Worm (Caenorhabditis elegans) whole organism, young adult: ENCODE data around the gene flp-10.

Source experiments
- C06A6.2 ChIP-seq: fragments of 200-800 bp; sonication (Bioruptor generic); conservative IDR thresholded peaks from 2 replicates; pipeline ENCODE4 v1.3.6; 2022; ENCODE audit warnings: missing genetic modification characterization, missing compliant biosample characterization
- F10E7.11 ChIP-seq: sonication (generic microtip); optimal IDR thresholded peaks from 2 replicates; lab custom pipeline; 2017; ENCODE audit warnings: mild to moderate bottlenecking, missing genetic modification characterization, moderate library complexity, missing compliant biosample characterization
- F37B4.10 ChIP-seq: fragments of 200-800 bp; sonication (Bioruptor generic); IDR thresholded peaks from 2 replicates; pipeline ENCODE4 v1.3.6; 2022; ENCODE audit warnings: missing genetic modification characterization, missing compliant biosample characterization
- F39B2.1 ChIP-seq: fragments of 200-800 bp; sonication (Bioruptor generic); IDR thresholded peaks from 2 replicates; pipeline ENCODE4 v1.3.6; 2022; ENCODE audit warnings: missing genetic modification reagents, missing genetic modification characterization, missing compliant biosample characterization
- F49E8.2 ChIP-seq: sonication (generic microtip); optimal IDR thresholded peaks from 3 replicates; lab custom pipeline; 2017; ENCODE audit warnings: missing genetic modification characterization, mild to moderate bottlenecking, missing compliant biosample characterization, antibody characterized with exemption, moderate library complexity; ENCODE audit not compliant: insufficient read depth
- F52B5.7 ChIP-seq: sonication (generic microtip); optimal IDR thresholded peaks from 2 replicates; lab custom pipeline; 2016; ENCODE audit warnings: mild to moderate bottlenecking, missing genetic modification characterization, missing compliant biosample characterization
- F57C9.4 ChIP-seq: sonication (generic microtip); optimal IDR thresholded peaks from 2 replicates; lab custom pipeline; 2017; ENCODE audit warnings: mild to moderate bottlenecking, missing genetic modification characterization, missing compliant biosample characterization
- K11D2.4 ChIP-seq: fragments of 200-800 bp; sonication (Bioruptor generic); IDR thresholded peaks from 2 replicates; pipeline ENCODE4 v1.3.6; 2022; ENCODE audit warnings: missing genetic modification reagents, missing genetic modification characterization, missing compliant biosample characterization
- Y67H2A.10 ChIP-seq: fragments of 200-800 bp; sonication (Bioruptor generic); conservative IDR thresholded peaks from 2 replicates; pipeline ENCODE4 v1.3.6; 2022; ENCODE audit warnings: missing genetic modification reagents, missing genetic modification characterization, missing compliant biosample characterization
- Y79H2A.3 ChIP-seq: fragments of 200-800 bp; sonication (Bioruptor generic); conservative IDR thresholded peaks from 2 replicates; pipeline ENCODE4 v1.3.6; 2022; ENCODE audit warnings: missing genetic modification reagents, missing genetic modification characterization, missing compliant biosample characterization
- Y95B8A.8 ChIP-seq: fragments of 200-800 bp; sonication (Bioruptor generic); IDR thresholded peaks from 2 replicates; pipeline ENCODE4 v1.3.6; 2022; ENCODE audit warnings: missing genetic modification reagents, missing genetic modification characterization, missing compliant biosample characterization
- attf-6 ChIP-seq: fragments of 200-800 bp; sonication (Bioruptor generic); IDR thresholded peaks from 2 replicates; pipeline ENCODE4 v1.3.6; 2022; ENCODE audit warnings: missing genetic modification reagents, missing genetic modification characterization, missing compliant biosample characterization
- bed-1 ChIP-seq: fragments of 200-800 bp; sonication (Bioruptor generic); IDR thresholded peaks from 2 replicates; pipeline ENCODE4 v1.3.6; 2022; ENCODE audit warnings: missing genetic modification reagents, missing genetic modification characterization, missing compliant biosample characterization
- cebp-2 ChIP-seq: fragments of 200-800 bp; sonication (Bioruptor generic); IDR thresholded peaks from 2 replicates; pipeline ENCODE4 v1.3.6; 2022; ENCODE audit warnings: missing genetic modification characterization, missing compliant biosample characterization
- ceh-58 ChIP-seq: fragments of 200-800 bp; sonication (Bioruptor generic); IDR thresholded peaks from 2 replicates; pipeline ENCODE4 v1.3.6; 2022; ENCODE audit warnings: missing genetic modification characterization, missing compliant biosample characterization
- ceh-79 ChIP-seq: sonication (generic microtip); optimal IDR thresholded peaks from 2 replicates; lab custom pipeline; 2017; ENCODE audit warnings: mild to moderate bottlenecking, missing genetic modification characterization, missing compliant biosample characterization
- egl-18 ChIP-seq: fragments of 200-800 bp; sonication (Bioruptor generic); IDR thresholded peaks from 2 replicates; pipeline ENCODE4 v1.3.6; 2022; ENCODE audit warnings: missing genetic modification reagents, missing genetic modification characterization, missing compliant biosample characterization
- egrh-3 ChIP-seq: fragments of 200-800 bp; sonication (Bioruptor generic); IDR thresholded peaks from 2 replicates; pipeline ENCODE4 v1.3.6; 2022; ENCODE audit warnings: missing genetic modification reagents, missing genetic modification characterization, missing compliant biosample characterization
- ekl-4 ChIP-seq: fragments of 200-800 bp; sonication (Bioruptor generic); IDR thresholded peaks from 2 replicates; pipeline ENCODE4 v1.3.6; 2022; ENCODE audit warnings: missing genetic modification reagents, missing genetic modification characterization, missing compliant biosample characterization
- hlh-12 ChIP-seq: sonication (generic microtip); optimal IDR thresholded peaks from 2 replicates; lab custom pipeline; 2016; ENCODE audit warnings: missing genetic modification characterization, missing compliant biosample characterization
- hlh-26 ChIP-seq: fragments of 200-800 bp; sonication (Bioruptor generic); conservative IDR thresholded peaks from 2 replicates; pipeline ENCODE4 v1.3.6; 2022; ENCODE audit warnings: missing genetic modification reagents, missing genetic modification characterization, missing compliant biosample characterization
- hmg-1.2 ChIP-seq: fragments of 200-800 bp; sonication (Bioruptor generic); IDR thresholded peaks from 2 replicates; pipeline ENCODE4 v1.3.6; 2022; ENCODE audit warnings: missing genetic modification reagents, missing genetic modification characterization, missing compliant biosample characterization
- hrde-1 ChIP-seq: sonication (generic microtip); optimal IDR thresholded peaks from 2 replicates; lab custom pipeline; 2016; ENCODE audit warnings: missing genetic modification characterization, mild to moderate bottlenecking, missing compliant biosample characterization, moderate library complexity, missing genotype, missing genetic modification reagents, borderline replicate concordance
- hsf-1 ChIP-seq: fragments of 200-800 bp; sonication (Bioruptor generic); IDR thresholded peaks from 2 replicates; pipeline ENCODE4 v1.3.6; 2022; ENCODE audit warnings: missing genetic modification reagents, missing genetic modification characterization, missing compliant biosample characterization
- let-607 ChIP-seq, 2 experiments: fragments of 200-800 bp in 1 of 2; sonication (Bioruptor generic) in 1 of 2; sonication (generic microtip) in 1 of 2; optimal IDR thresholded peaks; 2 replicates each; lab custom pipeline; 2016 to 2018; ENCODE audit warnings: mild to moderate bottlenecking in 2 of 2, missing compliant biosample characterization in 2 of 2, missing genetic modification characterization in 2 of 2, moderate library complexity in 2 of 2, missing genotype in 1 of 2
- lin-35 ChIP-seq, 3 experiments: fragments of 150-350 bp in 2 of 3; sonication (generic microtip) in 1 of 3; optimal IDR thresholded peaks; 2 replicates each; lab custom pipeline; 2014 to 2018; ENCODE audit warnings: missing biosample characterization in 3 of 3, missing genetic modification characterization in 3 of 3, missing genetic modification reagents in 3 of 3
- lin-54 ChIP-seq: fragments of 200-800 bp; sonication (Bioruptor generic); optimal IDR thresholded peaks from 2 replicates; lab custom pipeline; 2018; ENCODE audit warnings: mild to moderate bottlenecking, missing genetic modification characterization, missing compliant biosample characterization
- lir-1 ChIP-seq: fragments of 200-800 bp; sonication (Bioruptor generic); conservative IDR thresholded peaks from 2 replicates; pipeline ENCODE4 v1.3.6; 2022; ENCODE audit warnings: missing genetic modification reagents, missing genetic modification characterization, missing compliant biosample characterization
- madf-8 ChIP-seq: fragments of 200-800 bp; sonication (Bioruptor generic); conservative IDR thresholded peaks from 2 replicates; pipeline ENCODE4 v1.3.6; 2022; ENCODE audit warnings: missing genetic modification reagents, missing genetic modification characterization, missing compliant biosample characterization
- mcd-1 ChIP-seq: fragments of 200-800 bp; sonication (Bioruptor generic); IDR thresholded peaks from 2 replicates; pipeline ENCODE4 v1.3.6; 2022; ENCODE audit warnings: missing genetic modification reagents, missing genetic modification characterization, missing compliant biosample characterization
- mes-4 ChIP-seq: sonication (generic microtip); optimal IDR thresholded peaks from 2 replicates; lab custom pipeline; 2016; ENCODE audit warnings: missing genotype, missing genetic modification characterization, missing compliant biosample characterization
- nfya-1 ChIP-seq: sonication (generic microtip); optimal IDR thresholded peaks from 2 replicates; lab custom pipeline; 2017; ENCODE audit warnings: antibody characterized with exemption, missing compliant biosample characterization, missing genetic modification characterization, borderline replicate concordance; ENCODE audit not compliant: insufficient read depth
- nhr-120 ChIP-seq: fragments of 200-800 bp; sonication (Bioruptor generic); IDR thresholded peaks from 2 replicates; pipeline ENCODE4 v1.3.6; 2022; ENCODE audit warnings: missing genetic modification characterization, missing compliant biosample characterization
- nhr-27 ChIP-seq: fragments of 200-800 bp; sonication (Bioruptor generic); optimal IDR thresholded peaks from 2 replicates; lab custom pipeline; 2018; ENCODE audit warnings: mild to moderate bottlenecking, missing genetic modification characterization, moderate library complexity, missing compliant biosample characterization
- pbrm-1 ChIP-seq: fragments of 200-800 bp; sonication (Bioruptor generic); IDR thresholded peaks from 2 replicates; pipeline ENCODE4 v1.3.6; 2022; ENCODE audit warnings: missing genetic modification reagents, missing genetic modification characterization, missing compliant biosample characterization
- rcor-1 ChIP-seq: fragments of 200-800 bp; sonication (Bioruptor generic); IDR thresholded peaks from 2 replicates; pipeline ENCODE4 v1.3.6; 2022; ENCODE audit warnings: missing genetic modification reagents, missing genetic modification characterization, missing compliant biosample characterization
- rpc-1 ChIP-seq, 2 experiments: fragments of 150-350 bp in 1 of 2; sonication (generic microtip) in 1 of 2; optimal IDR thresholded peaks; 2 replicates each; lab custom pipeline; 2014 to 2018; ENCODE audit warnings: missing biosample characterization in 1 of 2, missing genetic modification characterization in 1 of 2, missing genetic modification reagents in 1 of 2, missing genotype in 1 of 2
- sea-2 ChIP-seq: fragments of 200-800 bp; sonication (Bioruptor generic); IDR thresholded peaks from 2 replicates; pipeline ENCODE4 v1.3.6; 2022; ENCODE audit warnings: missing genetic modification characterization, missing compliant biosample characterization
- snpc-1.1 ChIP-seq: sonication (generic microtip); optimal IDR thresholded peaks from 2 replicates; lab custom pipeline; 2017; ENCODE audit warnings: missing genetic modification characterization, mild to moderate bottlenecking, missing compliant biosample characterization, antibody characterized with exemption, moderate library complexity, missing genotype, missing genetic modification reagents; ENCODE audit not compliant: insufficient read depth
- snpc-1.3 ChIP-seq: sonication (generic microtip); optimal IDR thresholded peaks from 2 replicates; lab custom pipeline; 2017; ENCODE audit warnings: missing genetic modification characterization, mild to moderate bottlenecking, missing compliant biosample characterization, antibody characterized with exemption, moderate library complexity, missing genotype, missing genetic modification reagents; ENCODE audit not compliant: insufficient read depth
- sptf-2 ChIP-seq: fragments of 200-800 bp; sonication (Bioruptor generic); optimal IDR thresholded peaks from 2 replicates; lab custom pipeline; 2018; ENCODE audit warnings: mild to moderate bottlenecking, missing genetic modification characterization, missing compliant biosample characterization
- tbx-9 ChIP-seq: sonication (generic microtip); optimal IDR thresholded peaks from 2 replicates; lab custom pipeline; 2016; ENCODE audit warnings: borderline replicate concordance, missing genetic modification characterization, inconsistent platforms, missing compliant biosample characterization
- tlf-1 ChIP-seq: fragments of 200-800 bp; sonication (Bioruptor generic); optimal IDR thresholded peaks from 2 replicates; lab custom pipeline; 2018; ENCODE audit warnings: mild to moderate bottlenecking, missing genetic modification characterization, missing compliant biosample characterization
- unc-130 ChIP-seq: sonication (generic microtip); optimal IDR thresholded peaks from 2 replicates; lab custom pipeline; 2016; ENCODE audit warnings: missing genetic modification reagents, missing genetic modification characterization, missing compliant biosample characterization
- unc-62 ChIP-seq: fragments of 150-350 bp; optimal IDR thresholded peaks from 2 replicates; lab custom pipeline; 2014; ENCODE audit warnings: missing biosample characterization, missing genetic modification reagents, missing genetic modification characterization
- ztf-28 ChIP-seq: fragments of 200-800 bp; sonication (Bioruptor generic); IDR thresholded peaks from 2 replicates; pipeline ENCODE4 v1.3.6; 2022; ENCODE audit warnings: missing genetic modification reagents, missing genetic modification characterization, missing compliant biosample characterization

Gene flp-10

DNA sequence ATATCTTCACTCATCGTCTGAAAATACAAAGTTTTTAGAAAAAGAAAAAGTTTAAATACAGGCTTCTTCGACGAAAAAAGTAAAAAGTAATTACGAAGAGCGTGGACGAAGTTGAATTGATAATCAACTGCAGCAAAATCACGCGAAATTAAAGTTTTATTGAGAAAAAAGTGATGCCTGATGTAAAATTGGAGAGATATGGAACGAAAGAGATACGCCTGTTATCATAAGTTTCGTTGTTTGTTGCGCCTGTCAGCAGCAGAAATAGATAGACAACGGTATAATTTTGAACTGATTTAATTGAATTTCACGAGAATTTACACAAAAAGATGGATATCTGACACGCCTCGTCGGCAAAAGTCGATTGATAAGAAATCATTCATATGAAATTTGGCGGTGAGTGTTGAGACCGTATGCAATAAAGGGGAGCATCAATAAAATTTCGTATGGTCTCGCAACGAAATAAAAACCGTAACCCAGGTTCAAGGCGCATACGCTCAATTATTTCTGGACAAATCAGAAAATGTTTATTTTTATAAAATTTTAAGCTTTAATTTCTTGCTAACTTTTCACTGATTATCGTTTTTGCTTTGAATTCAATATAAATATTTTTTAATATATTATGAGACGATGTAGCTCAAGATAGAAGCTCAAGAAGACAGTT, 39.3 kb upstream of the flp-10 start, which contains the start of gene C06A6.4 (continued):
- TF ChIP-seq nfya-1 (tag; lab: Kevin White, UChicago) (no peak), madf-8 (GFP tag; lab: Robert Waterston, UW) (peak; percentile 79; the same call in 1 of the 2 replicates), F10E7.11 (no peak), nhr-120 (GFP tag; lab: Robert Waterston, UW) (no peak), hlh-26 (GFP tag; lab: Robert Waterston, UW) (no peak), ceh-58 (no peak), F39B2.1 (no peak), hrde-1 (tag; lab: Kevin White, UChicago) (no peak), F57C9.4 (tag; lab: Kevin White, UChicago) (no peak), bed-1 (GFP tag; lab: Robert Waterston, UW) (no peak), ekl-4 (GFP tag; lab: Robert Waterston, UW) (no peak), tlf-1 (GFP tag; lab: Kevin White, UChicago) (no peak), mes-4 (tag; lab: Kevin White, UChicago) (no peak), hsf-1 (GFP tag; lab: Robert Waterston, UW) (no peak), ztf-28 (GFP tag; lab: Robert Waterston, UW) (no peak), lir-1 (no peak), mcd-1 (0 out of 2 replicates have a peak, but pooled peaks have one; percentile 10), pbrm-1 (GFP tag; lab: Robert Waterston, UW) (peak; percentile 42; the same call in 1 of the 2 replicates), sea-2 (no peak), F49E8.2 (tag; lab: Kevin White, UChicago) (peak; percentile 52), snpc-1.3 (no peak), attf-6 (GFP tag; lab: Robert Waterston, UW) (no peak), cebp-2 (GFP tag; lab: Robert Waterston, UW) (no peak), Y79H2A.3 (no peak), rpc-1 (optimal IDR thresholded peaks at IDR 0.05; lab: Kevin White, UChicago) (no peak), rpc-1 (tag; optimal IDR thresholded peaks at IDR 0.05; lab: Kevin White, UChicago) (no peak), unc-130 (no peak), K11D2.4 (GFP tag; lab: Robert Waterston, UW) (no peak), snpc-1.1 (tag; lab: Kevin White, UChicago) (peak; percentile 7), egrh-3 (GFP tag; lab: Robert Waterston, UW) (no peak), F52B5.7 (tag; lab: Kevin White, UChicago) (no peak), unc-62 (GFP tag; lab: Kevin White, UChicago) (no peak), lin-35 (GFP tag; optimal IDR thresholded peaks at IDR 0.05; lab: Kevin White, UChicago) (no peak), nhr-27 (tag; lab: Kevin White, UChicago) (no peak), lin-54 (GFP tag; lab: Kevin White, UChicago) (peak; percentile 22), egl-18 (no peak), hlh-12 (tag; lab: Kevin White, UChicago) (no peak), hmg-1.2 (GFP tag; lab: Robert Waterston, UW) (0 out of 2 replicates have a peak, but pooled peaks have one; percentile 11), F37B4.10 (no peak), Y95B8A.8 (GFP tag; lab: Robert Waterston, UW) (no peak), sptf-2 (GFP tag; lab: Kevin White, UChicago) (no peak), Y67H2A.10 (GFP tag; lab: Robert Waterston, UW) (no peak), C06A6.2 (no peak), tbx-9 (tag; lab: Kevin White, UChicago) (no peak), let-607 (tag; optimal IDR thresholded peaks at IDR 0.05; lab: Kevin White, UChicago) (no peak), ceh-79 (tag; lab: Kevin White, UChicago) (no peak), rcor-1 (GFP tag; lab: Robert Waterston, UW) (no peak)
